Worm (Caenorhabditis elegans) whole organism, L3 larva: ENCODE data around the gene R06F6.12.

Experiments used
- aly-2 ChIP-seq: fragments of 150-350 bp; optimal IDR thresholded peaks from 2 replicates; lab custom pipeline; 2014; ENCODE audit warnings: missing biosample characterization, missing genetic modification characterization
- ama-1 ChIP-seq: fragments of 150-350 bp; optimal IDR thresholded peaks from 2 replicates; lab custom pipeline; 2018
- ceh-28 ChIP-seq: fragments of 150-350 bp; optimal IDR thresholded peaks from 2 replicates; lab custom pipeline; 2014; ENCODE audit warnings: missing biosample characterization, missing genetic modification reagents, missing genetic modification characterization
- elt-1 ChIP-seq: fragments of 150-350 bp; optimal IDR thresholded peaks from 2 replicates; lab custom pipeline; 2014; ENCODE audit warnings: missing biosample characterization, missing genetic modification characterization
- elt-2 ChIP-seq: sonication (generic microtip); optimal IDR thresholded peaks from 2 replicates; lab custom pipeline; 2016; ENCODE audit warnings: missing genetic modification reagents, mild to moderate bottlenecking, missing genetic modification characterization, missing compliant biosample characterization
- elt-3 ChIP-seq, 3 experiments: fragments of 150-350 bp in 1 of 3; sonication (generic microtip) in 2 of 3; optimal IDR thresholded peaks; 2 replicates in 2 of 3; 4 replicates in 1 of 3; lab custom pipeline; 2014 to 2017; ENCODE audit warnings: missing biosample characterization in 3 of 3, missing genetic modification characterization in 3 of 3
- mdl-1 ChIP-seq: fragments of 150-350 bp; optimal IDR thresholded peaks from 2 replicates; lab custom pipeline; 2014; ENCODE audit warnings: missing biosample characterization, missing genetic modification characterization
- mml-1 ChIP-seq: fragments of 150-350 bp; sonication (generic microtip); optimal IDR thresholded peaks from 3 replicates; lab custom pipeline; 2014; ENCODE audit warnings: missing biosample characterization, missing genetic modification characterization
- nhr-237 ChIP-seq: fragments of 150-350 bp; optimal IDR thresholded peaks from 2 replicates; lab custom pipeline; 2014; ENCODE audit warnings: missing biosample characterization, missing genetic modification characterization
- pha-4 ChIP-seq: fragments of 150-350 bp; optimal IDR thresholded peaks from 2 replicates; lab custom pipeline; 2014; ENCODE audit warnings: missing biosample characterization, missing genetic modification reagents, missing genetic modification characterization
- sea-2 ChIP-seq: fragments of 150-350 bp; sonication (generic microtip); optimal IDR thresholded peaks from 4 replicates; lab custom pipeline; 2014; ENCODE audit warnings: missing biosample characterization, missing genetic modification reagents, missing genetic modification characterization
- tbx-2 ChIP-seq: sonication (generic microtip); optimal IDR thresholded peaks from 2 replicates; lab custom pipeline; 2016; ENCODE audit warnings: mild to moderate bottlenecking, missing genetic modification characterization, missing compliant biosample characterization
- unc-62 ChIP-seq: fragments of 150-350 bp; sonication (generic microtip); optimal IDR thresholded peaks from 4 replicates; lab custom pipeline; 2014; ENCODE audit warnings: missing biosample characterization, missing genetic modification reagents, missing genetic modification characterization

- TF ChIP-seq mdl-1 (no peak), unc-62 (GFP tag; lab: Kevin White, UChicago) (no peak), elt-2 (no peak), sea-2 (no peak), mml-1 (tag; lab: Kevin White, UChicago) (no peak), nhr-237 (tag; lab: Kevin White, UChicago) (no peak), elt-3 (tag; optimal IDR thresholded peaks at IDR 0.05; lab: Kevin White, UChicago) (no peak), ama-1 (lab: Kevin White, UChicago) (no peak), ceh-28 (no peak), elt-1 (tag; lab: Kevin White, UChicago) (no peak), pha-4 (tag; lab: Kevin White, UChicago) (no peak), tbx-2 (tag; lab: Kevin White, UChicago) (no peak), aly-2 (tag; lab: Kevin White, UChicago) (no peak)
Measured at ce11 chrII:10805437-10805836, 18.4 kb downstream of the R06F6.12 start, which contains the start of gene ceh-62.
